Fruit fly (Drosophila melanogaster): Measurements from ENCODE around the gene Mtr4.
A peak's percentile ranks its signal among the peaks of the same experiment; 100 is the strongest.

Mtr4 gene

DNA sequence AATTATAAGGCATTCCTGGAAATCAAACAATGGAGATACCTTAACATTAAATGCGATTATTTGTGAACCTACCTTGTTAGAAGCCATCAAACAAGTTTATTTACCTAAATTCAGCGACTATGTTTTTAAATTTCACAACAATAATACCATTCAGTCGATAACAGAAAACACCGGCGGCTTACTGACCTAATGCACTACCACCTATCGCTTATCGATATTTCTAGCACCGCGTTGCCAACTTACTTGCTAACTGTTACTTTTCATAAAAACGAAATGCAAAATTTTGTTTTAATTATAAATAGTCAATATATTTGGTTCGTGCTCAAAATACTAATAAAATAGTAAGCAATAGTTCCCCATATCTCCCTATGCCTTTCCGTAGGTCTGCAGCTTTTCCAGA is 18.9 kb downstream of the Mtr4 start, which contains the start of gene Ku80 (continued):
- no peak for TF ChIP-seq CG6254 (GFP tag; optimal IDR thresholded peaks at IDR 0.05)
- TF ChIP-seq CG9932 (GFP tag; IDR thresholded peaks at IDR 0.05), result no peak
- no peak for TF ChIP-seq NC2β (GFP tag; optimal IDR thresholded peaks at IDR 0.05)
- TF ChIP-seq trem (tag; optimal IDR thresholded peaks at IDR 0.05), result peak; percentile 17
- no peak for TF ChIP-seq zen (tag; optimal IDR thresholded peaks at IDR 0.05)
- no peak for TF ChIP-seq CG7786 (GFP tag; optimal IDR thresholded peaks at IDR 0.05)
- TF ChIP-seq sens-2 (GFP tag; IDR thresholded peaks at IDR 0.05), result no peak
- peak; percentile 48; the same call in 2 of the 3 replicates for TF ChIP-seq hb (GFP tag; IDR thresholded peaks at IDR 0.05; ENCODE audit: partially characterized antibody)
- TF ChIP-seq CG2129 (GFP tag; IDR thresholded peaks at IDR 0.05; ENCODE audit: partially characterized antibody), result peak; percentile 24; the same call in 1 of the 2 replicates
- TF ChIP-seq crp (GFP tag; optimal IDR thresholded peaks at IDR 0.05), result peak in 1 of 2 experiments; percentile 29
- no peak for TF ChIP-seq Elba2 (GFP tag; optimal IDR thresholded peaks at IDR 0.05)
- peak; percentile 83 for TF ChIP-seq nerfin-2 (GFP tag; IDR thresholded peaks at IDR 0.05; ENCODE audit: partially characterized antibody)
- peak; percentile 74 for TF ChIP-seq gfzf (GFP tag; optimal IDR thresholded peaks at IDR 0.05)
- no peak for TF ChIP-seq CG32532 (GFP tag; IDR thresholded peaks at IDR 0.05)
- TF ChIP-seq Dfd (GFP tag; optimal IDR thresholded peaks at IDR 0.05), result no peak
- peak; percentile 80 for TF ChIP-seq E2f2 (GFP tag; IDR thresholded peaks at IDR 0.05)
- TF ChIP-seq Hsf (GFP tag; optimal IDR thresholded peaks at IDR 0.05), result no peak
- TF ChIP-seq jing (GFP tag; optimal IDR thresholded peaks at IDR 0.05), result no peak
- no peak for TF ChIP-seq CG10543 (GFP tag; optimal IDR thresholded peaks at IDR 0.05)
- peak; percentile 70; the same call in 2 of the 3 replicates for TF ChIP-seq vnd (GFP tag; IDR thresholded peaks at IDR 0.05; ENCODE audit: partially characterized antibody)
- no peak for TF ChIP-seq Mrtf (GFP tag; IDR thresholded peaks at IDR 0.05)
- TF ChIP-seq BEAF-32 (GFP tag; optimal IDR thresholded peaks at IDR 0.05), result peak; percentile 65
- TF ChIP-seq az2 (GFP tag; optimal IDR thresholded peaks at IDR 0.05), result no peak
- peak; percentile 72 for TF ChIP-seq Dp (GFP tag; optimal IDR thresholded peaks at IDR 0.05)
- TF ChIP-seq tll (GFP tag; optimal IDR thresholded peaks at IDR 0.05), result no peak
- TF ChIP-seq chinmo (GFP tag; IDR thresholded peaks at IDR 0.05; ENCODE audit: partially characterized antibody), result peak; percentile 66; the same call in 1 of the 4 replicates
- TF ChIP-seq CG4617 (GFP tag; optimal IDR thresholded peaks at IDR 0.05; ENCODE audit: borderline replicate concordance), result peak; percentile 7
- peak; percentile 72 for TF ChIP-seq Scr (GFP tag; IDR thresholded peaks at IDR 0.05; ENCODE audit: partially characterized antibody)
- TF ChIP-seq Ets65A (GFP tag), result peak; percentile 78
- TF ChIP-seq bbx (GFP tag; IDR thresholded peaks at IDR 0.05; ENCODE audit: partially characterized antibody), result peak; percentile 82
- TF ChIP-seq ro (GFP tag; IDR thresholded peaks at IDR 0.05), result no peak
- TF ChIP-seq unpg (GFP tag; optimal IDR thresholded peaks at IDR 0.05), result no peak
- TF ChIP-seq CG8478 (optimal IDR thresholded peaks at IDR 0.05), result no peak
- TF ChIP-seq gro (GFP tag; optimal IDR thresholded peaks at IDR 0.05), result no peak
- no peak for TF ChIP-seq H15 (GFP tag; IDR thresholded peaks at IDR 0.05)
- no peak for TF ChIP-seq CG11247 (GFP tag; IDR thresholded peaks at IDR 0.05)
- TF ChIP-seq CG15073 (GFP tag; optimal IDR thresholded peaks at IDR 0.05), result no peak
- TF ChIP-seq HLHmδ (GFP tag; optimal IDR thresholded peaks at IDR 0.05), result no peak
- TF ChIP-seq mld (GFP tag; IDR thresholded peaks at IDR 0.05; ENCODE audit: partially characterized antibody), result peak; percentile 54; the same call in 1 of the 3 replicates
- no peak for TF ChIP-seq her (GFP tag; optimal IDR thresholded peaks at IDR 0.05)
- TF ChIP-seq h (optimal IDR thresholded peaks at IDR 0.05), result no peak
- TF ChIP-seq sna (GFP tag; IDR thresholded peaks at IDR 0.05; ENCODE audit: partially characterized antibody), result peak; percentile 65
- TF ChIP-seq CG7372 (GFP tag; IDR thresholded peaks at IDR 0.05), result no peak
- TF ChIP-seq sim (GFP tag; IDR thresholded peaks at IDR 0.05), result no peak
- peak; percentile 65; the same call in 1 of the 3 replicates for TF ChIP-seq CG34224 (GFP tag; IDR thresholded peaks at IDR 0.05; ENCODE audit: partially characterized antibody)
- TF ChIP-seq CG9797 (GFP tag; optimal IDR thresholded peaks at IDR 0.05), result peak; percentile 0
- TF ChIP-seq MBD-R2 (GFP tag; IDR thresholded peaks at IDR 0.05), result peak; percentile 64
- no peak for TF ChIP-seq NfI (GFP tag; optimal IDR thresholded peaks at IDR 0.05)
- peak; percentile 79 for TF ChIP-seq CG7963 (GFP tag; IDR thresholded peaks at IDR 0.05; ENCODE audit: partially characterized antibody)
- TF ChIP-seq CG42726 (GFP tag; IDR thresholded peaks at IDR 0.05; ENCODE audit: partially characterized antibody), result peak; percentile 44; the same call in 1 of the 2 replicates
